Fruit fly (Drosophila melanogaster) whole organism, embryonic: ENCODE data around the gene CG8907.

ENCODE experiments used
- Antp ChIP-seq: fragments of 200-800 bp; sonication (Bioruptor generic); optimal IDR thresholded peaks from 3 replicates; lab custom pipeline; 2016; ENCODE audit warnings: missing biosample characterization, missing genetic modification characterization
- Bteb2 ChIP-seq: fragments of 200-800 bp; sonication (Bioruptor generic); optimal IDR thresholded peaks from 2 replicates; lab custom pipeline; 2016; ENCODE audit warnings: missing biosample characterization, missing genetic modification characterization
- CG10462 ChIP-seq: fragments of 200-800 bp; sonication (Bioruptor generic); optimal IDR thresholded peaks from 2 replicates; lab custom pipeline; 2016; ENCODE audit warnings: missing biosample characterization, missing genetic modification characterization
- CG11247 ChIP-seq: fragments of 200-800 bp; sonication (Bioruptor generic); IDR thresholded peaks from 2 replicates; pipeline ENCODE4 v1.3.6; 2022; ENCODE audit warnings: missing biosample characterization, missing genetic modification characterization
- CG16779 ChIP-seq: fragments of 200-800 bp; sonication (Bioruptor generic); IDR thresholded peaks from 2 replicates; pipeline ENCODE4 v1.3.6; 2022; ENCODE audit warnings: missing biosample characterization, missing genetic modification characterization
- CG17328 ChIP-seq: fragments of 200-800 bp; sonication (Bioruptor generic); IDR thresholded peaks from 2 replicates; pipeline ENCODE4 v1.3.6; 2022; ENCODE audit warnings: missing biosample characterization, missing genetic modification characterization
- CG18011 ChIP-seq: fragments of 200-800 bp; sonication (Bioruptor generic); optimal IDR thresholded peaks from 2 replicates; lab custom pipeline; 2017; ENCODE audit warnings: missing biosample characterization, missing genetic modification characterization, mild to moderate bottlenecking, moderate library complexity, missing genotype
- CG2129 ChIP-seq: fragments of 200-800 bp; sonication (Bioruptor generic); IDR thresholded peaks from 2 replicates; pipeline ENCODE4 v1.3.6; 2022; ENCODE audit warnings: missing biosample characterization, missing genetic modification characterization; ENCODE audit not compliant: partially characterized antibody
- CG3726 ChIP-seq: fragments of 200-800 bp; sonication (Bioruptor generic); IDR thresholded peaks from 3 replicates; pipeline ENCODE4, ENCODE4 v1.3.6; 2022; ENCODE audit warnings: missing biosample characterization, missing genetic modification characterization
- CG3995 ChIP-seq: fragments of 200-800 bp; sonication (Bioruptor generic); optimal IDR thresholded peaks from 3 replicates; lab custom pipeline; 2016; ENCODE audit warnings: missing biosample characterization, missing genetic modification characterization
- CG4328 ChIP-seq: fragments of 200-800 bp; sonication (Bioruptor generic); optimal IDR thresholded peaks from 3 replicates; lab custom pipeline; 2017; ENCODE audit warnings: missing biosample characterization, missing genetic modification reagents, missing genetic modification characterization
- CG4360 ChIP-seq: fragments of 200-800 bp; sonication (Bioruptor generic); IDR thresholded peaks from 2 replicates; pipeline ENCODE4 v1.3.6; 2022; ENCODE audit warnings: missing biosample characterization, missing genetic modification characterization
- CG5953 ChIP-seq: fragments of 200-800 bp; sonication (Bioruptor generic); IDR thresholded peaks from 2 replicates; pipeline ENCODE4 v1.3.6; 2022; ENCODE audit warnings: missing biosample characterization, missing genetic modification characterization
- CG6654 ChIP-seq: fragments of 200-800 bp; sonication (Bioruptor generic); optimal IDR thresholded peaks from 2 replicates; lab custom pipeline; 2017; ENCODE audit warnings: missing biosample characterization, mild to moderate bottlenecking, missing genetic modification characterization
- CG7987 ChIP-seq: fragments of 200-800 bp; sonication (Bioruptor generic); optimal IDR thresholded peaks from 2 replicates; lab custom pipeline; 2018; ENCODE audit warnings: missing biosample characterization, mild to moderate bottlenecking, missing genetic modification characterization, moderate library complexity
- CG8359 ChIP-seq: fragments of 200-800 bp; sonication (Bioruptor generic); optimal IDR thresholded peaks from 2 replicates; lab custom pipeline; 2017; ENCODE audit warnings: missing biosample characterization, mild to moderate bottlenecking, missing genetic modification characterization, borderline replicate concordance
- CG8478 ChIP-seq: fragments of >200 bp; optimal IDR thresholded peaks from 2 replicates; lab custom pipeline; 2018
- CG8944 ChIP-seq: fragments of 200-800 bp; sonication (Bioruptor generic); optimal IDR thresholded peaks from 3 replicates; lab custom pipeline; 2016; ENCODE audit warnings: missing biosample characterization, missing genetic modification characterization
- CG9215 ChIP-seq: fragments of 200-800 bp; sonication (Bioruptor generic); IDR thresholded peaks from 2 replicates; pipeline ENCODE4 v1.3.6; 2022; ENCODE audit warnings: missing biosample characterization, missing genetic modification characterization
- CG9727 ChIP-seq: fragments of 200-800 bp; sonication (Bioruptor generic); optimal IDR thresholded peaks from 3 replicates; lab custom pipeline; 2017; ENCODE audit warnings: missing biosample characterization, mild to moderate bottlenecking, missing genetic modification characterization
- D ChIP-seq, 2 experiments: fragments of 200-800 bp in 1 of 2; fragments of >200 bp in 1 of 2; sonication (Bioruptor generic) in 1 of 2; optimal IDR thresholded peaks; 2 replicates in 1 of 2; 3 replicates in 1 of 2; lab custom pipeline; 2017; ENCODE audit warnings: mild to moderate bottlenecking in 1 of 2, missing biosample characterization in 1 of 2, missing genetic modification characterization in 1 of 2, missing genetic modification reagents in 1 of 2
- D19A ChIP-seq: fragments of 200-800 bp; optimal IDR thresholded peaks from 3 replicates; lab custom pipeline; 2019; ENCODE audit warnings: missing biosample characterization, mild to moderate bottlenecking, missing genetic modification characterization, moderate library complexity
- Dip3 ChIP-seq: fragments of 200-800 bp; sonication (Bioruptor generic); optimal IDR thresholded peaks from 3 replicates; lab custom pipeline; 2016; ENCODE audit warnings: missing biosample characterization, missing genetic modification characterization
- ERR ChIP-seq: fragments of 200-800 bp; sonication (Bioruptor generic); optimal IDR thresholded peaks from 2 replicates; lab custom pipeline; 2016; ENCODE audit warnings: missing biosample characterization, missing genetic modification characterization
- Ets97D ChIP-seq: fragments of 200-800 bp; sonication (Bioruptor generic); optimal IDR thresholded peaks from 3 replicates; lab custom pipeline; 2016; ENCODE audit warnings: missing biosample characterization, missing genetic modification characterization
- Gug ChIP-seq: fragments of 200-800 bp; sonication (Bioruptor generic); IDR thresholded peaks from 4 replicates; pipeline ENCODE4 v1.3.6; 2022; ENCODE audit warnings: missing biosample characterization, missing genetic modification characterization
- HLH54F ChIP-seq: fragments of 200-800 bp; sonication (Bioruptor generic); optimal IDR thresholded peaks from 3 replicates; lab custom pipeline; 2016; ENCODE audit warnings: missing biosample characterization, missing genetic modification characterization
- Hand ChIP-seq: fragments of 200-800 bp; sonication (Bioruptor generic); optimal IDR thresholded peaks from 2 replicates; lab custom pipeline; 2017; ENCODE audit warnings: mild to moderate bottlenecking, missing biosample characterization, missing genetic modification reagents, missing genetic modification characterization
- Hmr ChIP-seq: fragments of 200-800 bp; sonication (Bioruptor generic); optimal IDR thresholded peaks from 3 replicates; lab custom pipeline; 2017; ENCODE audit warnings: mild to moderate bottlenecking, missing biosample characterization, missing genetic modification reagents, missing genetic modification characterization
- Lim3 ChIP-seq: fragments of 200-800 bp; sonication (Bioruptor generic); IDR thresholded peaks from 2 replicates; pipeline ENCODE4 v1.3.6; 2022; ENCODE audit warnings: missing biosample characterization, missing genetic modification characterization
- NfI ChIP-seq: fragments of 200-800 bp; sonication (Bioruptor generic); optimal IDR thresholded peaks from 3 replicates; lab custom pipeline; 2018; ENCODE audit warnings: missing biosample characterization, mild to moderate bottlenecking, missing genetic modification characterization, moderate library complexity
- ash1 ChIP-seq: fragments of 200-800 bp; sonication (Bioruptor generic); optimal IDR thresholded peaks from 2 replicates; lab custom pipeline; 2018; ENCODE audit warnings: missing biosample characterization, mild to moderate bottlenecking, missing genetic modification characterization
- bab2 ChIP-seq: fragments of 200-800 bp; sonication (Bioruptor generic); optimal IDR thresholded peaks from 2 replicates; lab custom pipeline; 2016; ENCODE audit warnings: missing biosample characterization, missing genetic modification characterization
- cg ChIP-seq: fragments of 200-800 bp; sonication (Bioruptor generic); optimal IDR thresholded peaks from 3 replicates; lab custom pipeline; 2019; ENCODE audit warnings: missing biosample characterization, mild to moderate bottlenecking, missing genetic modification characterization, moderate library complexity
- chn ChIP-seq: fragments of 200-800 bp; sonication (Bioruptor generic); optimal IDR thresholded peaks from 2 replicates; lab custom pipeline; 2016; ENCODE audit warnings: missing biosample characterization, missing genetic modification characterization
- dm ChIP-seq: fragments of 200-800 bp; sonication (Bioruptor generic); optimal IDR thresholded peaks from 3 replicates; lab custom pipeline; 2016; ENCODE audit warnings: missing biosample characterization, missing genetic modification characterization
- gro ChIP-seq: fragments of 200-800 bp; sonication (Bioruptor generic); optimal IDR thresholded peaks from 2 replicates; lab custom pipeline; 2016; ENCODE audit warnings: missing biosample characterization, missing genetic modification characterization
- gsb-n ChIP-seq: fragments of 200-800 bp; sonication (Bioruptor generic); optimal IDR thresholded peaks from 3 replicates; lab custom pipeline; 2018; ENCODE audit warnings: missing biosample characterization, mild to moderate bottlenecking, missing genetic modification characterization
- ken ChIP-seq: fragments of 200-800 bp; sonication (Bioruptor generic); IDR thresholded peaks from 3 replicates; pipeline ENCODE4 v1.3.6; 2022; ENCODE audit warnings: missing biosample characterization, missing genetic modification characterization
- knrl ChIP-seq: fragments of 200-800 bp; sonication (Bioruptor generic); IDR thresholded peaks from 3 replicates; pipeline ENCODE4 v1.3.6; 2022; ENCODE audit warnings: missing biosample characterization, missing genetic modification characterization; ENCODE audit not compliant: partially characterized antibody
- lbe ChIP-seq: fragments of 200-800 bp; sonication (Bioruptor generic); optimal IDR thresholded peaks from 2 replicates; lab custom pipeline; 2016; ENCODE audit warnings: missing biosample characterization, mild to moderate bottlenecking, missing genetic modification characterization
- nmo ChIP-seq: fragments of 200-800 bp; sonication (Bioruptor generic); optimal IDR thresholded peaks from 2 replicates; lab custom pipeline; 2018; ENCODE audit warnings: missing biosample characterization, mild to moderate bottlenecking, missing genetic modification characterization, moderate library complexity
- pros ChIP-seq: fragments of 200-800 bp; sonication (Bioruptor generic); optimal IDR thresholded peaks from 3 replicates; lab custom pipeline; 2019; ENCODE audit warnings: missing biosample characterization, mild to moderate bottlenecking, missing genetic modification characterization, moderate library complexity
- sens-2 ChIP-seq: fragments of 200-800 bp; sonication (Bioruptor generic); IDR thresholded peaks from 2 replicates; pipeline ENCODE4 v1.3.6; 2022; ENCODE audit warnings: missing biosample characterization, missing genetic modification characterization
- shn ChIP-seq: fragments of 200-800 bp; sonication (Bioruptor generic); optimal IDR thresholded peaks from 3 replicates; lab custom pipeline; 2016; ENCODE audit warnings: missing biosample characterization, missing genetic modification characterization
- sima ChIP-seq: fragments of 200-800 bp; sonication (Bioruptor generic); optimal IDR thresholded peaks from 2 replicates; lab custom pipeline; 2016; ENCODE audit warnings: missing biosample characterization, missing genetic modification characterization
- stc ChIP-seq: fragments of 200-800 bp; sonication (Bioruptor generic); IDR thresholded peaks from 2 replicates; pipeline ENCODE4 v1.3.6; 2022; ENCODE audit warnings: missing biosample characterization, missing genetic modification characterization
- unc-4 ChIP-seq: fragments of 200-800 bp; sonication (Bioruptor generic); IDR thresholded peaks from 2 replicates; pipeline ENCODE4 v1.3.6; 2022; ENCODE audit warnings: missing biosample characterization, missing genetic modification characterization; ENCODE audit not compliant: partially characterized antibody
- vnd ChIP-seq: fragments of 200-800 bp; sonication (Bioruptor generic); IDR thresholded peaks from 3 replicates; pipeline ENCODE4 v1.3.6; 2022; ENCODE audit warnings: missing biosample characterization, missing genetic modification characterization; ENCODE audit not compliant: partially characterized antibody
- zen ChIP-seq: fragments of 200-800 bp; sonication (Bioruptor generic); optimal IDR thresholded peaks from 3 replicates; lab custom pipeline; 2018; ENCODE audit warnings: missing biosample characterization, mild to moderate bottlenecking, missing genetic modification characterization, moderate library complexity

The CG8907 gene

dm6 chr3R:17056183-17056904 lies 48.3 kb downstream of the CG8907 start (continued):
- TF ChIP-seq NfI (GFP tag; lab: Kevin White, UChicago) (no peak), dm (peak; percentile 47), cg (GFP tag; lab: Kevin White, UChicago) (peak; percentile 100), CG2129 (GFP tag; lab: Robert Waterston, UW) (no peak), CG8478 (lab: Kevin White, UChicago) (peak; percentile 93), stc (no peak), CG3726 (no peak), D (optimal IDR thresholded peaks at IDR 0.05; lab: Kevin White, UChicago) (peak; percentile 52), D (GFP tag; optimal IDR thresholded peaks at IDR 0.05; lab: Kevin White, UChicago) (no peak), Lim3 (GFP tag; lab: Robert Waterston, UW) (no peak), CG6654 (GFP tag; lab: Kevin White, UChicago) (no peak), Hmr (peak; percentile 42), Dip3 (peak; percentile 18), pros (GFP tag; lab: Kevin White, UChicago) (peak; percentile 86), CG18011 (GFP tag; lab: Kevin White, UChicago) (no peak), sima (GFP tag; lab: Kevin White, UChicago) (no peak), CG9727 (peak; percentile 24), shn (GFP tag; lab: Kevin White, UChicago) (no peak), CG4328 (GFP tag; lab: Kevin White, UChicago) (no peak), zen (peak; percentile 81), Bteb2 (GFP tag; lab: Kevin White, UChicago) (no peak), sens-2 (GFP tag; lab: Robert Waterston, UW) (no peak), HLH54F (GFP tag; lab: Kevin White, UChicago) (no peak), lbe (GFP tag; lab: Kevin White, UChicago) (peak; percentile 30), D19A (tag; lab: Kevin White, UChicago) (no peak), CG4360 (GFP tag; lab: Robert Waterston, UW) (peak; percentile 83), Ets97D (GFP tag; lab: Kevin White, UChicago) (no peak), CG17328 (GFP tag; lab: Robert Waterston, UW) (no peak), CG10462 (GFP tag; lab: Kevin White, UChicago) (no peak), bab2 (GFP tag; lab: Kevin White, UChicago) (no peak), CG16779 (GFP tag; lab: Robert Waterston, UW) (no peak), vnd (GFP tag; lab: Robert Waterston, UW) (no peak), gsb-n (tag; lab: Kevin White, UChicago) (no peak), CG5953 (GFP tag; lab: Robert Waterston, UW) (0 out of 2 replicates have a peak, but pooled peaks have one; percentile 6), nmo (peak; percentile 51), CG7987 (GFP tag; lab: Kevin White, UChicago) (peak; percentile 34), knrl (GFP tag; lab: Robert Waterston, UW) (no peak), CG9215 (GFP tag; lab: Robert Waterston, UW) (no peak), CG11247 (0 out of 2 replicates have a peak, but pooled peaks have one; percentile 29), CG8359 (GFP tag; lab: Kevin White, UChicago) (no peak), unc-4 (GFP tag; lab: Robert Waterston, UW) (peak; percentile 29), ken (GFP tag; lab: Robert Waterston, UW) (0 out of 3 replicates have a peak, but pooled peaks have one; percentile 4), chn (GFP tag; lab: Kevin White, UChicago) (peak; percentile 58), Antp (GFP tag; lab: Kevin White, UChicago) (no peak), ERR (GFP tag; lab: Kevin White, UChicago) (peak; percentile 45), CG8944 (GFP tag; lab: Kevin White, UChicago) (no peak), Gug (GFP tag; lab: Robert Waterston, UW) (no peak), CG3995 (GFP tag; lab: Kevin White, UChicago) (no peak), gro (GFP tag; lab: Kevin White, UChicago) (peak; percentile 77), Hand (GFP tag; lab: Kevin White, UChicago) (no peak), ash1 (peak; percentile 32)
